Worm (Caenorhabditis elegans): Measurements from ENCODE around the gene C55A1.6.

C55A1.6 gene

ce11 chrV:15658262-15659060 lies 10.6 kb downstream of the C55A1.6 start:
- TF ChIP-seq egl-27 (tag; optimal IDR thresholded peaks at IDR 0.05) (no peak), F13H6.1 (tag; optimal IDR thresholded peaks at IDR 0.05) (peak; percentile 11), sma-3 (GFP tag; optimal IDR thresholded peaks at IDR 0.05) (no peak)

DNA sequence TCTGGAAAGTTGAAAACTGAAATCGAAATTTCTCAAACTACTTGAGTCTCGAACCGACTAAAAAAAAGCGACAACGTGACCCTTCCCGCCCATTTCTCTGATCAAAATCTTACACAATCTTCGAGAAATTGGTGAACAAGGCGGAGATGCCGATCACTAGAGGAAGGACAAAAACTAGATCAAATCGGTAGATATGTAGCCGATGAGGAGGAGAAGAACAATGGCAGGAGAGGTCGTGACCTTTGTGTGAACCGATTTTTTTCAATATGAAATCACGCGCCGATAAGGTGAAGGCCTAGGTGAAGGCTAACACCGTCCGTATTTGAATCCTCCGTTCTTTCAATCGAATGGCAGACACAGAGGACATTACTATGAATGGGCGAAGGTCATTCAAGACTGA lies 13.2 kb downstream of the C55A1.6 start:
- TF ChIP-seq ceh-16 (tag; optimal IDR thresholded peaks at IDR 0.05) (peak; percentile 75), sma-3 (GFP tag; optimal IDR thresholded peaks at IDR 0.05) (peak; percentile 32), sma-9 (GFP tag; optimal IDR thresholded peaks at IDR 0.05) (peak; percentile 73), sma-9 (tag; optimal IDR thresholded peaks at IDR 0.05) (no peak), nhr-23 (tag; optimal IDR thresholded peaks at IDR 0.05) (peak; percentile 92), elt-1 (tag; optimal IDR thresholded peaks at IDR 0.05) (peak; percentile 98), peb-1 (tag; optimal IDR thresholded peaks at IDR 0.05) (peak; percentile 8), crh-2 (tag; optimal IDR thresholded peaks at IDR 0.05) (no peak), snpc-4 (tag; optimal IDR thresholded peaks at IDR 0.05) (no peak), aly-2 (tag; optimal IDR thresholded peaks at IDR 0.05) (no peak), sem-4 (tag; optimal IDR thresholded peaks at IDR 0.05) (peak; percentile 43), blmp-1 (tag; optimal IDR thresholded peaks at IDR 0.05; ENCODE audit: insufficient read depth) (peak; percentile 77), nhr-25 (tag; optimal IDR thresholded peaks at IDR 0.05) (peak; percentile 96), F13H6.1 (tag; optimal IDR thresholded peaks at IDR 0.05) (no peak), egl-27 (tag; optimal IDR thresholded peaks at IDR 0.05) (peak; percentile 19), nhr-6 (tag; optimal IDR thresholded peaks at IDR 0.05) (peak; percentile 17)

DNA sequence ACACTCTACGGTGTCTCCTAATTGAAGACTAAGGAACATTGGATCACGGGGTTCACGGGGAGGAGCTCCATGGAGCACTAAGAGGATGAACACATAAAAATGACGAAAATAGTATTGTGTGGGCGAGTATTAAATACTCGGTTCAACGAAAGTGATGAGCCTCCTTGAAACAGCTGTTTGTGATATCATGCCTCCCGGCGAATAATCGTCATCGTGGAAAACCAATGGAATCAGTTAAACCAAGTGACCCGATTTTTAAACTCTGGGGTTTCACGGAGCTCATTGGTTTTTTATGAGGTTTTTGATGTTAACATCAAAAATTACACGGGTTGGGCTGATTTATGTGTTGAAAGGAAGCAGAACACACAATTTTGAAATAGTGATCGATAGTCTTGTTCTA lies 13.7 kb downstream of the C55A1.6 start:
- TF ChIP-seq snpc-4 (tag; optimal IDR thresholded peaks at IDR 0.05): no peak
- no peak for TF ChIP-seq nhr-6 (tag; optimal IDR thresholded peaks at IDR 0.05)
- peak; percentile 0 for TF ChIP-seq nhr-129 (tag; optimal IDR thresholded peaks at IDR 0.05)
- TF ChIP-seq sma-9 (GFP tag; optimal IDR thresholded peaks at IDR 0.05): peak; percentile 7
- TF ChIP-seq sma-9 (tag; optimal IDR thresholded peaks at IDR 0.05): no peak
- TF ChIP-seq sem-4 (tag; optimal IDR thresholded peaks at IDR 0.05): peak; percentile 9
- no peak for TF ChIP-seq nhr-21 (tag; optimal IDR thresholded peaks at IDR 0.05)

- peak; percentile 15 for TF ChIP-seq gmeb-1 (tag; optimal IDR thresholded peaks at IDR 0.05)
- peak; percentile 59 for TF ChIP-seq fos-1 (tag; optimal IDR thresholded peaks at IDR 0.05)
- no peak for TF ChIP-seq nhr-77 (tag; optimal IDR thresholded peaks at IDR 0.05)
- peak in 1 of 2 experiments; percentile 33 for TF ChIP-seq lsy-2 (tag; optimal IDR thresholded peaks at IDR 0.05)
- peak; percentile 79 for TF ChIP-seq nhr-25 (tag; optimal IDR thresholded peaks at IDR 0.05)
- TF ChIP-seq skn-1 (tag; optimal IDR thresholded peaks at IDR 0.05): no peak
- TF ChIP-seq mab-5 (tag; optimal IDR thresholded peaks at IDR 0.05): no peak
- TF ChIP-seq ZK546.5 (tag; optimal IDR thresholded peaks at IDR 0.05): no peak
- no peak for TF ChIP-seq R02D3.7 (tag; optimal IDR thresholded peaks at IDR 0.05)
- no peak for TF ChIP-seq sma-3 (GFP tag; optimal IDR thresholded peaks at IDR 0.05)
- peak; percentile 25 for TF ChIP-seq C34F6.9 (tag; optimal IDR thresholded peaks at IDR 0.05)
- TF ChIP-seq lin-11 (tag; optimal IDR thresholded peaks at IDR 0.05): no peak
- no peak for TF ChIP-seq Y55F3AM.14 (GFP tag; optimal IDR thresholded peaks at IDR 0.05)
- peak; percentile 47 for TF ChIP-seq crh-2 (tag; optimal IDR thresholded peaks at IDR 0.05)
- peak; percentile 5 for TF ChIP-seq egl-27 (tag; optimal IDR thresholded peaks at IDR 0.05)
- peak; percentile 16 for TF ChIP-seq nhr-6 (tag; optimal IDR thresholded peaks at IDR 0.05)
- TF ChIP-seq ztf-1 (GFP tag; conservative IDR thresholded peaks at IDR 0.05): no peak
- peak; percentile 53 for TF ChIP-seq ama-1 (optimal IDR thresholded peaks at IDR 0.05)
- TF ChIP-seq nhr-21 (tag; optimal IDR thresholded peaks at IDR 0.05): no peak
- peak; percentile 53 for TF ChIP-seq sma-9 (GFP tag; optimal IDR thresholded peaks at IDR 0.05)
- TF ChIP-seq sma-9 (tag; optimal IDR thresholded peaks at IDR 0.05): no peak
- peak; percentile 26 for TF ChIP-seq elt-1 (tag; optimal IDR thresholded peaks at IDR 0.05)
- peak; percentile 45 for TF ChIP-seq ceh-16 (tag; optimal IDR thresholded peaks at IDR 0.05)
- TF ChIP-seq nhr-23 (tag; optimal IDR thresholded peaks at IDR 0.05): no peak
- TF ChIP-seq ceh-82 (tag; optimal IDR thresholded peaks at IDR 0.05): no peak
- TF ChIP-seq sem-4 (tag; optimal IDR thresholded peaks at IDR 0.05): peak; percentile 54
- no peak for TF ChIP-seq nhr-10 (tag; optimal IDR thresholded peaks at IDR 0.05)
- TF ChIP-seq peb-1 (tag; optimal IDR thresholded peaks at IDR 0.05): no peak
- TF ChIP-seq unc-55 (GFP tag; optimal IDR thresholded peaks at IDR 0.05): no peak
- TF ChIP-seq nhr-129 (tag; optimal IDR thresholded peaks at IDR 0.05): peak; percentile 93
- peak; percentile 80 for TF ChIP-seq blmp-1 (tag; optimal IDR thresholded peaks at IDR 0.05; ENCODE audit: insufficient read depth)
- no peak for TF ChIP-seq zag-1 (tag; optimal IDR thresholded peaks at IDR 0.05)
- no peak for TF ChIP-seq lin-39 (tag; optimal IDR thresholded peaks at IDR 0.05)
- TF ChIP-seq unc-62 (GFP tag; optimal IDR thresholded peaks at IDR 0.05): no peak
- peak; percentile 50 for TF ChIP-seq F13H6.1 (tag; optimal IDR thresholded peaks at IDR 0.05)
- no peak for TF ChIP-seq ztf-4 (tag; optimal IDR thresholded peaks at IDR 0.05)
- TF ChIP-seq lin-13 (GFP tag; optimal IDR thresholded peaks at IDR 0.05): no peak
Measured at ce11 chrV:15664053-15664661, 16.3 kb downstream of the C55A1.6 start.

Data from whole organism, L2 larva.